Fruit fly (Drosophila melanogaster): ENCODE data around the gene Krn.
A peak's percentile ranks its signal among the peaks of the same experiment; 100 is the strongest.

The Krn gene

DNA sequence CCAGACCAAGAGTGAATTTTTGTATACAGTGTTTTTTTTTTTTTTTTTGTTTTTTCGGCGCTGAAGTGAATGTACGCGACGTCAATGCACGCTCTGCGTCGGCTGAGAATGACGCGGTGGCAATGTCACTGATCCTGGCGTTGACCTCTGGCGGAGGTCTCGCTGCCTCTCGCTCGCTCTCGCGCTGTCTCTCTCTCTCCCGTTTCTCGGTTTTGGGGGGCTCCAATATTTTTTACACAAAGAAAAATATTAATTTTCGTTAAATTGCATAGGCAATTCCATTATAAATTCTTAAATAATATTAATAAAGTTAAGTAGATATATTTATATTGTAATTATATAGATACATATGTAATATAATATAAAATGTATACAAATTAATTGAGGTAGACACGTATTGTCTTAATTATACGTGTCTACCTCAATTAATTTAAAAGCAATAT lies 40.8 kb downstream of the Krn start (continued):
- TF ChIP-seq CG13624 (GFP tag; optimal IDR thresholded peaks at IDR 0.05) (no peak), CG17802 (tag; optimal IDR thresholded peaks at IDR 0.05) (no peak), CG14710 (tag; optimal IDR thresholded peaks at IDR 0.05) (no peak), CG16779 (GFP tag; IDR thresholded peaks at IDR 0.05) (no peak), zen2 (GFP tag; IDR thresholded peaks at IDR 0.05; ENCODE audit: partially characterized antibody) (no peak), CG9437 (GFP tag; optimal IDR thresholded peaks at IDR 0.05) (peak; percentile 20), stc (GFP tag; IDR thresholded peaks at IDR 0.05) (0 out of 2 replicates have a peak, but pooled peaks have one; percentile 4), CG18262 (tag; optimal IDR thresholded peaks at IDR 0.05) (peak; percentile 12), CG2678 (tag; optimal IDR thresholded peaks at IDR 0.05) (peak; percentile 42), CG14667 (GFP tag; IDR thresholded peaks at IDR 0.05) (no peak), CG2712 (tag; optimal IDR thresholded peaks at IDR 0.05) (peak; percentile 49), C15 (GFP tag; IDR thresholded peaks at IDR 0.05) (no peak), CG1529 (GFP tag; optimal IDR thresholded peaks at IDR 0.05) (no peak), p53 (GFP tag; optimal IDR thresholded peaks at IDR 0.05) (no peak), Dad (GFP tag; optimal IDR thresholded peaks at IDR 0.05) (no peak), fu2 (GFP tag; optimal IDR thresholded peaks at IDR 0.05) (no peak), CG4854 (GFP tag; optimal IDR thresholded peaks at IDR 0.05) (no peak), lov (optimal IDR thresholded peaks at IDR 0.05) (no peak), lov (GFP tag; IDR thresholded peaks at IDR 0.05) (0 out of 3 replicates have a peak, but pooled peaks have one; percentile 14), nau (GFP tag; optimal IDR thresholded peaks at IDR 0.05) (no peak), pum (GFP tag; optimal IDR thresholded peaks at IDR 0.05) (no peak), CG7556 (GFP tag; optimal IDR thresholded peaks at IDR 0.05) (peak; percentile 25), H2.0 (GFP tag; IDR thresholded peaks at IDR 0.05) (no peak), Rx (GFP tag; IDR thresholded peaks at IDR 0.05) (no peak), CG7271 (tag; optimal IDR thresholded peaks at IDR 0.05) (no peak), az2 (GFP tag; optimal IDR thresholded peaks at IDR 0.05) (no peak), en (GFP tag; optimal IDR thresholded peaks at IDR 0.05) (no peak), CG2199 (GFP tag; IDR thresholded peaks at IDR 0.05) (no peak), CG11695 (GFP tag; IDR thresholded peaks at IDR 0.05) (0 out of 3 replicates have a peak, but pooled peaks have one; percentile 66), toy (GFP tag; IDR thresholded peaks at IDR 0.05) (no peak), chn (GFP tag; optimal IDR thresholded peaks at IDR 0.05) (no peak), Eip74EF (GFP tag; optimal IDR thresholded peaks at IDR 0.05) (no peak), MTF-1 (GFP tag; optimal IDR thresholded peaks at IDR 0.05; ENCODE audit: borderline replicate concordance) (no peak), ATbp (GFP tag; optimal IDR thresholded peaks at IDR 0.05) (no peak), tna (GFP tag; IDR thresholded peaks at IDR 0.05; ENCODE audit: partially characterized antibody) (no peak), dpn (GFP tag; optimal IDR thresholded peaks at IDR 0.05) (peak in 1 of 2 experiments; percentile 8), HLH3B (GFP tag; IDR thresholded peaks at IDR 0.05) (peak; percentile 19; the same call in 1 of the 2 replicates), CG32772 (GFP tag; IDR thresholded peaks at IDR 0.05) (no peak), Ada2b (GFP tag; IDR thresholded peaks at IDR 0.05) (0 out of 2 replicates have a peak, but pooled peaks have one; percentile 11), CG17361 (GFP tag; IDR thresholded peaks at IDR 0.05) (peak; percentile 33; the same call in 1 of the 3 replicates), slbo (GFP tag; IDR thresholded peaks at IDR 0.05) (no peak), CG15269 (tag; optimal IDR thresholded peaks at IDR 0.05) (peak; percentile 51), luna (GFP tag; optimal IDR thresholded peaks at IDR 0.05) (no peak), jigr1 (GFP tag; IDR thresholded peaks at IDR 0.05) (no peak), Elba2 (GFP tag; optimal IDR thresholded peaks at IDR 0.05) (no peak), B-H2 (GFP tag; optimal IDR thresholded peaks at IDR 0.05) (no peak), corto (GFP tag; optimal IDR thresholded peaks at IDR 0.05) (no peak), CG1832 (GFP tag; optimal IDR thresholded peaks at IDR 0.05) (peak; percentile 31), kay (GFP tag; optimal IDR thresholded peaks at IDR 0.05) (no peak), br (optimal IDR thresholded peaks at IDR 0.05) (no peak), CG11085 (GFP tag; IDR thresholded peaks at IDR 0.05) (no peak), row (GFP tag; IDR thresholded peaks at IDR 0.05) (peak; percentile 25; the same call in 1 of the 3 replicates)

Measured in whole organism, embryonic.